Fruit fly (Drosophila melanogaster) whole organism, wandering third instar larva: ENCODE data around the gene cerv.
A peak's percentile ranks its signal among the peaks of the same experiment; 100 is the strongest.

Experiments used
- Dfd ChIP-seq: fragments of >200 bp; optimal IDR thresholded peaks from 2 replicates; lab custom pipeline; 2017; ENCODE audit warnings: missing biosample characterization, missing genetic modification characterization
- HLH106 ChIP-seq: fragments of 200-800 bp; optimal IDR thresholded peaks from 3 replicates; lab custom pipeline; 2019; ENCODE audit warnings: missing biosample characterization, mild to moderate bottlenecking, missing genetic modification characterization, moderate library complexity
- Hnf4 ChIP-seq: fragments of 200-800 bp; sonication (Bioruptor generic); optimal IDR thresholded peaks from 2 replicates; lab custom pipeline; 2016; ENCODE audit warnings: missing biosample characterization, mild to moderate bottlenecking, missing genetic modification characterization
- Hr78 ChIP-seq: fragments of >200 bp; optimal IDR thresholded peaks from 2 replicates; lab custom pipeline; 2017; ENCODE audit warnings: missing biosample characterization, missing genetic modification characterization
- Hr83 ChIP-seq: fragments of 200-300 bp; sonication (Bioruptor generic); optimal IDR thresholded peaks from 2 replicates; lab custom pipeline; 2016; ENCODE audit warnings: missing biosample characterization, mild to moderate bottlenecking, missing genetic modification characterization, moderate library complexity; ENCODE audit not compliant: poor library complexity, severe bottlenecking
- Sp1 ChIP-seq: fragments of 200-800 bp; sonication (Bioruptor generic); optimal IDR thresholded peaks from 3 replicates; lab custom pipeline; 2019; ENCODE audit warnings: missing biosample characterization, mild to moderate bottlenecking, missing genetic modification characterization, moderate library complexity
- dmrt93B ChIP-seq: fragments of 200-800 bp; sonication (Bioruptor generic); optimal IDR thresholded peaks from 2 replicates; lab custom pipeline; 2018; ENCODE audit warnings: missing biosample characterization, mild to moderate bottlenecking, missing genetic modification characterization
- jim ChIP-seq: fragments of 175-275, 200-325 bp; sonication (Bioruptor generic); optimal IDR thresholded peaks from 2 replicates; lab custom pipeline; 2016; ENCODE audit warnings: missing biosample characterization, mild to moderate bottlenecking, missing genetic modification characterization
- lola ChIP-seq: fragments of >200 bp; optimal IDR thresholded peaks from 2 replicates; lab custom pipeline; 2017; ENCODE audit warnings: missing biosample characterization, missing genetic modification characterization
- rgr ChIP-seq: fragments of 200-800 bp; sonication (Bioruptor generic); optimal IDR thresholded peaks from 3 replicates; lab custom pipeline; 2016; ENCODE audit warnings: missing biosample characterization, mild to moderate bottlenecking, missing genetic modification characterization

Gene cerv

dm6 chrX:15530369-15530768 lies 47.6 kb downstream of the cerv start (continued):
- TF ChIP-seq jim (GFP tag; lab: Kevin White, UChicago), result no peak

- TF ChIP-seq Hnf4 (no peak), Dfd (peak; percentile 63), Hr83 (peak; percentile 33), Hr78 (GFP tag; lab: Kevin White, UChicago) (no peak), jim (GFP tag; lab: Kevin White, UChicago) (peak; percentile 19), rgr (no peak), dmrt93B (GFP tag; lab: Kevin White, UChicago) (no peak)
These were observed 48.0 kb downstream of the cerv start for dm6 chrX:15529958-15530357.

- TF ChIP-seq Sp1 (GFP tag; lab: Kevin White, UChicago) (peak; percentile 1), lola (GFP tag; lab: Kevin White, UChicago) (no peak), HLH106 (tag; lab: Kevin White, UChicago) (peak; percentile 38)
These were observed 48.8 kb downstream of the cerv start for dm6 chrX:15529197-15529596.
